Worm (Caenorhabditis elegans) whole organism, L2 larva: ENCODE data around the gene C50E3.5.

Experiments used
- R02D3.7 ChIP-seq: fragments of 150-350 bp; optimal IDR thresholded peaks from 2 replicates; lab custom pipeline; 2014; ENCODE audit warnings: missing biosample characterization, missing genetic modification characterization
- Y55F3AM.14 ChIP-seq: fragments of 200-800 bp; sonication (Bioruptor generic); optimal IDR thresholded peaks from 2 replicates; lab custom pipeline; 2018; ENCODE audit warnings: mild to moderate bottlenecking, missing genetic modification characterization, missing compliant biosample characterization
- ZK546.5 ChIP-seq: sonication (generic microtip); optimal IDR thresholded peaks from 2 replicates; lab custom pipeline; 2017; ENCODE audit warnings: missing biosample characterization, missing genetic modification characterization
- alr-1 ChIP-seq: fragments of 150-350 bp; optimal IDR thresholded peaks from 2 replicates; lab custom pipeline; 2014; ENCODE audit warnings: missing biosample characterization, missing genetic modification characterization
- aly-2 ChIP-seq: fragments of 150-350 bp; optimal IDR thresholded peaks from 2 replicates; lab custom pipeline; 2014; ENCODE audit warnings: missing biosample characterization, missing genetic modification characterization
- blmp-1 ChIP-seq: sonication (generic microtip); optimal IDR thresholded peaks from 2 replicates; lab custom pipeline; 2017; ENCODE audit warnings: missing genetic modification characterization, mild to moderate bottlenecking, missing compliant biosample characterization, antibody characterized with exemption, moderate library complexity; ENCODE audit not compliant: insufficient read depth
- ceh-16 ChIP-seq: fragments of 150-350 bp; optimal IDR thresholded peaks from 2 replicates; lab custom pipeline; 2014; ENCODE audit warnings: missing biosample characterization, missing genetic modification characterization
- ceh-82 ChIP-seq: fragments of 150-350 bp; optimal IDR thresholded peaks from 2 replicates; lab custom pipeline; 2014; ENCODE audit warnings: missing biosample characterization, missing genetic modification characterization
- dmd-4 ChIP-seq: sonication (generic microtip); optimal IDR thresholded peaks from 2 replicates; lab custom pipeline; 2017; ENCODE audit warnings: missing biosample characterization, missing genetic modification characterization
- elt-3 ChIP-seq: sonication (generic microtip); optimal IDR thresholded peaks from 2 replicates; lab custom pipeline; 2017; ENCODE audit warnings: missing biosample characterization, missing genetic modification characterization
- gmeb-1 ChIP-seq: fragments of 150-350 bp; optimal IDR thresholded peaks from 2 replicates; lab custom pipeline; 2014; ENCODE audit warnings: missing biosample characterization, missing genetic modification characterization
- nhr-12 ChIP-seq: fragments of 150-350 bp; optimal IDR thresholded peaks from 2 replicates; lab custom pipeline; 2014; ENCODE audit warnings: missing biosample characterization, missing genetic modification characterization
- nhr-23 ChIP-seq: fragments of 150-350 bp; optimal IDR thresholded peaks from 2 replicates; lab custom pipeline; 2014; ENCODE audit warnings: missing biosample characterization, missing genetic modification reagents, missing genetic modification characterization
- nhr-237 ChIP-seq: fragments of 150-350 bp; optimal IDR thresholded peaks from 2 replicates; lab custom pipeline; 2014; ENCODE audit warnings: missing biosample characterization, missing genetic modification characterization
- nhr-77 ChIP-seq: fragments of 150-350 bp; optimal IDR thresholded peaks from 2 replicates; lab custom pipeline; 2014; ENCODE audit warnings: missing biosample characterization, missing genetic modification characterization
- peb-1 ChIP-seq: fragments of 150-350 bp; optimal IDR thresholded peaks from 2 replicates; lab custom pipeline; 2014; ENCODE audit warnings: missing biosample characterization, missing genetic modification characterization
- sem-4 ChIP-seq: fragments of 150-350 bp; optimal IDR thresholded peaks from 2 replicates; lab custom pipeline; 2014; ENCODE audit warnings: missing biosample characterization, missing genetic modification reagents, missing genetic modification characterization
- skn-1 ChIP-seq: sonication (generic microtip); optimal IDR thresholded peaks from 2 replicates; lab custom pipeline; 2017; ENCODE audit warnings: missing biosample characterization, missing genetic modification characterization
- sma-3 ChIP-seq: sonication (generic microtip); optimal IDR thresholded peaks from 2 replicates; lab custom pipeline; 2016; ENCODE audit warnings: missing genetic modification reagents, missing genetic modification characterization, missing compliant biosample characterization
- snpc-4 ChIP-seq: fragments of 150-350 bp; optimal IDR thresholded peaks from 2 replicates; lab custom pipeline; 2014; ENCODE audit warnings: missing biosample characterization, missing genetic modification characterization
- unc-62 ChIP-seq: fragments of 150-350 bp; optimal IDR thresholded peaks from 2 replicates; lab custom pipeline; 2014; ENCODE audit warnings: missing biosample characterization, missing genetic modification reagents, missing genetic modification characterization
- zag-1 ChIP-seq: fragments of 150-350 bp; optimal IDR thresholded peaks from 2 replicates; lab custom pipeline; 2014; ENCODE audit warnings: missing biosample characterization, missing genetic modification characterization
- ztf-11 ChIP-seq: sonication (generic microtip); optimal IDR thresholded peaks from 2 replicates; lab custom pipeline; 2017; ENCODE audit warnings: missing biosample characterization, missing genetic modification characterization

Gene C50E3.5

DNA sequence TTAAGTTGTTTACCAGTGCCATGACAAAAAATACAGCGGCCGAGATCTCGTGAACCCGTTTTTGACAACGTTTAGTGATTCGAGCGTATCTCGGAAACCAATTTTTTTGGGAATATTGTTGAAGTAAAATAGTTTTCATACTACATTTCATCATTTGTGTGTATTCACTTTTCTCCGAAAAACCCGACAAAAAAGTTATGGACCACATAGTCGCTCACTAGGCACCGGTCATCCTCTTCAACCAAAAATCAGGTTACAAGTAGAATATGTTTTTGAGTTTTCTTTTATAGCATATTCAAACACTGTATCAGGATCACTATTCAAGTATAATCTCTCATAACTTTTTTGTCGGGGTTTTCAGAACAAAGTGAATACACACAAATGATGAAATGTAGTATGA is 53.9 kb downstream of the C50E3.5 start:
- TF ChIP-seq ztf-11 (tag; lab: Kevin White, UChicago) (no peak), ceh-16 (tag; lab: Kevin White, UChicago) (no peak), nhr-77 (tag; lab: Kevin White, UChicago) (no peak), Y55F3AM.14 (GFP tag; lab: Kevin White, UChicago) (no peak), snpc-4 (tag; lab: Kevin White, UChicago) (no peak), zag-1 (tag; lab: Kevin White, UChicago) (no peak), peb-1 (tag; lab: Kevin White, UChicago) (no peak), sem-4 (tag; lab: Kevin White, UChicago) (no peak)

DNA sequence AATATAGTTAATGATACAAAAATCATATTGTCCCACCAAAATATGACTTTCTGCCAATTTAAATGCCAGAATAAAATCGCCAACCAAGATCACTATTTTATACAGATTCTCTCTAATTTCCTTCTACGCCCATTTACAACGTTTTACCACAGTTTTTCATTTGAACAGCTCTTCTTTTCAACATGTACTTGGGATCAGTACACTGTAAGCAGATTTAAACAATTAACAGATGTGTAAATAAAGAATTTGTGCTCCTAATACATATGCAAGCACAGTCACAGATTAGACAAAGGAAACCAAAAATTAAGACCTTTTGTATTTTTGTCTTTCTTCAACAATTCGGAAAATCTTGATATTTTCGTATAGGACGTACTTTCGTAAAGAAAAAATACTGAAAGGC is 55.6 kb downstream of the C50E3.5 start, which contains the start of gene F07C4.11:
F07C4.11 (minus strand) TSS at position 101 of the 400 bp plus-strand sequence.
- TF ChIP-seq ZK546.5 (tag; lab: Kevin White, UChicago): no peak
- no peak for TF ChIP-seq gmeb-1
- TF ChIP-seq ceh-16 (tag; lab: Kevin White, UChicago): no peak
- no peak for TF ChIP-seq nhr-12 (tag; lab: Kevin White, UChicago)
- TF ChIP-seq alr-1 (tag; lab: Kevin White, UChicago): no peak
- TF ChIP-seq sma-3 (GFP tag; lab: Kevin White, UChicago): no peak
- no peak for TF ChIP-seq sem-4 (tag; lab: Kevin White, UChicago)
- TF ChIP-seq unc-62: no peak
- TF ChIP-seq zag-1 (tag; lab: Kevin White, UChicago): no peak
- TF ChIP-seq aly-2 (tag; lab: Kevin White, UChicago): no peak
- TF ChIP-seq R02D3.7: no peak
- no peak for TF ChIP-seq ceh-82 (tag; lab: Kevin White, UChicago)
- no peak for TF ChIP-seq dmd-4
- no peak for TF ChIP-seq elt-3 (tag; lab: Kevin White, UChicago)
- TF ChIP-seq nhr-237 (tag; lab: Kevin White, UChicago): no peak
- no peak for TF ChIP-seq nhr-23
- no peak for TF ChIP-seq skn-1
- no peak for TF ChIP-seq blmp-1 (tag; lab: Kevin White, UChicago)
- TF ChIP-seq, all 48 proteins: peak for 0
